Fruit fly (Drosophila melanogaster): ENCODE data around the gene OXA1L.
A peak's percentile ranks its signal among the peaks of the same experiment; 100 is the strongest.

OXA1L gene

dm6 chr3L:10931430-10931829 lies 45.2 kb upstream of the OXA1L start (continued):
- TF ChIP-seq CG12219 (GFP tag; optimal IDR thresholded peaks at IDR 0.05) (no peak), CG14860 (GFP tag; IDR thresholded peaks at IDR 0.05; ENCODE audit: partially characterized antibody) (no peak), Mrtf (GFP tag; IDR thresholded peaks at IDR 0.05) (no peak), Doc2 (GFP tag; IDR thresholded peaks at IDR 0.05) (no peak), tio (GFP tag; optimal IDR thresholded peaks at IDR 0.05) (peak; percentile 7), emc (GFP tag; optimal IDR thresholded peaks at IDR 0.05) (no peak), Oli (tag; optimal IDR thresholded peaks at IDR 0.05) (peak; percentile 53), mirr (GFP tag; optimal IDR thresholded peaks at IDR 0.05) (no peak), CG6654 (GFP tag; optimal IDR thresholded peaks at IDR 0.05) (no peak), CG7556 (GFP tag; optimal IDR thresholded peaks at IDR 0.05) (peak; percentile 39), CG4730 (GFP tag; IDR thresholded peaks at IDR 0.05) (peak; percentile 31; the same call in 1 of the 2 replicates), fd102C (GFP tag; optimal IDR thresholded peaks at IDR 0.05) (no peak), CG10147 (GFP tag; optimal IDR thresholded peaks at IDR 0.05) (no peak), Hand (GFP tag; optimal IDR thresholded peaks at IDR 0.05) (no peak), Gug (GFP tag; IDR thresholded peaks at IDR 0.05) (no peak), ato (GFP tag; IDR thresholded peaks at IDR 0.05; ENCODE audit: partially characterized antibody) (no peak), CG14050 (GFP tag; IDR thresholded peaks at IDR 0.05) (no peak), CTCF (GFP tag; optimal IDR thresholded peaks at IDR 0.05) (no peak), ase (GFP tag; IDR thresholded peaks at IDR 0.05) (no peak), Rx (GFP tag; IDR thresholded peaks at IDR 0.05) (no peak), C15 (GFP tag; IDR thresholded peaks at IDR 0.05) (no peak), CG12659 (GFP tag; optimal IDR thresholded peaks at IDR 0.05) (peak; percentile 15), ro (GFP tag; IDR thresholded peaks at IDR 0.05) (no peak), shn (GFP tag; optimal IDR thresholded peaks at IDR 0.05) (no peak), phol (tag; optimal IDR thresholded peaks at IDR 0.05) (peak; percentile 66), CG5245 (GFP tag; optimal IDR thresholded peaks at IDR 0.05) (no peak), zf30C (GFP tag; optimal IDR thresholded peaks at IDR 0.05) (no peak), maf-S (GFP tag; optimal IDR thresholded peaks at IDR 0.05) (no peak), CkIIα-i1 (GFP tag; IDR thresholded peaks at IDR 0.05) (no peak), Nf-YB (GFP tag; optimal IDR thresholded peaks at IDR 0.05) (no peak), CG11723 (GFP tag; optimal IDR thresholded peaks at IDR 0.05) (no peak), Spps (tag; optimal IDR thresholded peaks at IDR 0.05) (peak; percentile 2), Sox102F (GFP tag; optimal IDR thresholded peaks at IDR 0.05) (peak; percentile 36), dmrt99B (tag; optimal IDR thresholded peaks at IDR 0.05) (peak; percentile 43), MESR4 (GFP tag; optimal IDR thresholded peaks at IDR 0.05) (no peak), bigmax (GFP tag; optimal IDR thresholded peaks at IDR 0.05) (no peak), NK7.1 (GFP tag; optimal IDR thresholded peaks at IDR 0.05) (no peak), CG17802 (tag; optimal IDR thresholded peaks at IDR 0.05) (no peak), CG9215 (GFP tag; IDR thresholded peaks at IDR 0.05) (no peak), grn (GFP tag; optimal IDR thresholded peaks at IDR 0.05) (no peak), CG6175 (GFP tag; IDR thresholded peaks at IDR 0.05) (no peak), pum (GFP tag; optimal IDR thresholded peaks at IDR 0.05) (no peak), Nf-YC (tag; optimal IDR thresholded peaks at IDR 0.05) (no peak), CG3281 (GFP tag; optimal IDR thresholded peaks at IDR 0.05) (no peak), Taf1 (GFP tag; IDR thresholded peaks at IDR 0.05) (no peak), row (GFP tag; IDR thresholded peaks at IDR 0.05) (peak; percentile 66), CG17361 (GFP tag; IDR thresholded peaks at IDR 0.05) (peak; percentile 59; the same call in 1 of the 3 replicates), CG12104 (GFP tag; optimal IDR thresholded peaks at IDR 0.05) (peak; percentile 1), p53 (GFP tag; optimal IDR thresholded peaks at IDR 0.05) (no peak), CG2129 (GFP tag; IDR thresholded peaks at IDR 0.05; ENCODE audit: partially characterized antibody) (no peak), Mes4 (GFP tag; optimal IDR thresholded peaks at IDR 0.05) (no peak), sqz (GFP tag; optimal IDR thresholded peaks at IDR 0.05) (no peak), CG13296 (GFP tag; optimal IDR thresholded peaks at IDR 0.05) (no peak)
